Worm (Caenorhabditis elegans): Measurements from ENCODE around the gene srg-13.

ce11 chrIII:4688965-4689364 is 16.9 kb downstream of the srg-13 start, which contains the start of gene ppat-1:
- no peak for TF ChIP-seq med-1 (GFP tag; optimal IDR thresholded peaks at IDR 0.05; ENCODE audit: insufficient read depth)
- no peak for TF ChIP-seq T22C8.4 (GFP tag; IDR thresholded peaks at IDR 0.05)
- TF ChIP-seq tab-1 (GFP tag; IDR thresholded peaks at IDR 0.05) = no peak

Data from whole organism, midembryonic.